Worm (Caenorhabditis elegans) whole organism, dauer: Measurements from ENCODE around the gene ceh-51.

Experiments used
- unc-62 ChIP-seq: sonication (generic microtip); optimal IDR thresholded peaks from 2 replicates; lab custom pipeline; 2017; ENCODE audit warnings: missing biosample characterization, missing genetic modification reagents, missing genetic modification characterization

Gene ceh-51

DNA sequence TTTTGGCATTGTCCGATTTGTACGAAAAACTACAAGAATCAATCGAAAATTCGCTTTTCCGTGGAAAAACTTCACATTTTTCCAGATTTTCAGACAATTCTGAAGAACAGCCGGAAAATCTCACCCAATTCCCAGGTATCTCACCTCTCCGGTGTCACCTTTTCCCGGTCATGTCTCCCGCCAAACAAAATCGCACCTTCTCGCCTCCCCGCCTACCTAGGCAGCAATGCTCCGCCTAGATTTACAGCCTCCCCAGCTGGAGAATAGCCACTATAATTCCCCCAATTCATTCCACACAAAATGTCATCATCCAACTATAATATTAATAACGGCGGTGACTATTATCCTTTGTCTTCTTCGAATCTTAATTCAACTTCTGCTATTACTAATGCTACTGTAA, at the start of gene ceh-51:
Gene ceh-51 (plus strand): TSS at position 301 of the 400 bp plus-strand sequence.
- no peak for TF ChIP-seq unc-62 (GFP tag; lab: Kevin White, UChicago)

DNA sequence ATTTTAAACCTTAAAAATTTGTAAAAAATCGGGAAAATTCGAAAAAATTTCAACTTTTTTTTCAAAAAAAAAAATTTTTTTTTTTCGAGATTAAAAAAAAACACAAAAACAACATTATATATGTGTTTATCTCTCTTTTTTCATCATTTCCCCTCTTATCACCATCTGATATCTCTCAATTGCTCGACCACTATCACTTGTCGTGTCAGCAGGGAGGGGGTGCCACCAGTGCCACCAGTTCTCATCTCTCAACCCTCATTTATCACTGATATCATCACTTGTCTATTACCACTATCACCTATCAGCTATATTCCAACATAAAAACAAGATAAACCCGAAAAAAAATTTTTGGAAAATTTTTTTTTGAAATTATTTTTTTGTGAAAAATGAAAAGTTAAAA, 47.5 kb upstream of the ceh-51 start:
- TF ChIP-seq unc-62 (GFP tag; lab: Kevin White, UChicago): no peak

DNA sequence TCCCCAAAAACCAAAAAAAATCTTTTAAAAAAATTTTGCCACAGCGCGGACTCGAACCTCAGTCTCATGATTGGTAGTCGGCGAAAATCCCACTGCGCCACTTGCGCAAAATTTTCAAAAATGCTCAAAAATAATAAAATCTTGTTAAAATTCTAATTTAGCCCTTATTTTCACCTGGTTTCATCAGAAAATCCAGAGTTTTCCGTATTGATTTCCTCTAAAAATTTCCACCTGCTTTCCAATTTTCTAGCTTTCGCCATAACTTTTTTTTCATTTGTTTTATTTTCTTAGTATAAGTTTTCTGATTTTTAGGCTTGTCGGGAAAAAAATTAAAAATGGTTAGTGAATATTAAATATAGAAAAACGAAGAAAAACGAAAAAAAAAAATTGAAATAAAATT, 46.6 kb upstream of the ceh-51 start:
- no peak for TF ChIP-seq unc-62 (GFP tag; lab: Kevin White, UChicago)

DNA sequence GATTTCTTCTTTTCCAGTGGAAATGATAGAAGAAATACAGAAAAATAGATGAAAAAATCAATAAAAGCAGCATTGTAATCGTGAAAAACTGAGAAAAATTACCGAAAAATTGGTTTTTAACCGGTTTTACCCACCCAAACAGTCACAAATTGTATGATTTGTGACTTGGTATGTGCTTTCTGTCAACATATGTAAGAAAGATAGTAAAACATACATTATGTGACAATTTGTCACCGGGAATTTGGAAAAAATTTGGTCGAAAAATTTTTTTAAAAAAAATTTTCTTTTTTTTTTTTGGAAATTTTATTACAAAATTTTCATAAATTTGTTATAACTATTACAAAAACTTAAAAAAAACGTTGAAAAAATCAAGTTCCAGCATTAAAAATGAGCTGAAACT, 36.8 kb upstream of the ceh-51 start, which contains the start of gene cyp-33D3:
Gene cyp-33D3 (minus strand): TSS at position 101 of the 400 bp plus-strand sequence.
- no peak for TF ChIP-seq unc-62 (GFP tag; lab: Kevin White, UChicago)

DNA sequence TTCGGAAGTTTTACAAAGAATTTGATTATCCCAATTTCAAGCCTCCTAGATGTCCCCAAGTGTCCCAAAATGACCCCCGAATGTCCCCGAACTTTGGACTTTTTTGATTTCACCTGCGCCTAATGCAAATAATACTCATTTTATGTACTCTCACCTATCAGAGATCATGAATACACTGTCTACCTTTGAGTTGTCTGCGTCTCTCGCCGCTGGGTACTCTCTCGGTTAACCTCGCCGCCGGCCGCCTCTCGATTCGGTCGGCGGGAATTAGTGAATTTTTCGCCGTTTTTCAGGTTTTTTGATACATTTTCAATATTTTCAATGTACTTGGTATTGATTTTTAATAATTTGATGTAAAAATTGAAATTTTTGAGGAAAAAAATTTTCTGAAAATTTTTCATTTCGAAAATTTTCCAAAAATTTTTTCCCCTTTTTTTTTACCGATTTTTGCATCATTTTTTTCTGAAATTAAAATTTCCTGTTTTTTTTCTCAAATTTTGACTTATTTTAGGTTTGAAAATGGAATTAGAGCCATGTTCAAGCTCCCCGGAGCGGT, 35.1 kb upstream of the ceh-51 start, which contains the start of gene nhr-65:
Gene nhr-65 (plus strand): TSS at position 506 of the 556 bp plus-strand sequence.
- no peak for TF ChIP-seq unc-62 (GFP tag; lab: Kevin White, UChicago)

DNA sequence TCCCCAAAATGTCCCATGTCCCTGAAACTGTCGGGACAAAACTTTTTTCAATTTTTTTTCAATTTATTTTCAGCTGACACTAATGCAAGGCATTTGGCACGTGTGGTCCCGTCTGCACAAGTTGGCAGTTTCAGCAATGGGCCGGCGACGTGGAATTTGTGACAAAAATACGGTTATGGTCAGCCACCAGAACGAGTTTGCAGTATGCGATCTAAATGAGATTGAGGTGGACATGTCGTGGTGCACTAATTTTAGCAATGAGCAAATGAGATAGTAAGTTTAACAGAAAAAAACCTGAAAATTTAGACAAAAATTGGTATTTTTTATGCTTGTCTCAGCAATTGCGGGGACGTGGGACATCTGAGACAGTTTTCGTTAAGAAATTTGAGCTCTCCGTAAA, 31.5 kb upstream of the ceh-51 start:
- TF ChIP-seq unc-62 (GFP tag; lab: Kevin White, UChicago): no peak

DNA sequence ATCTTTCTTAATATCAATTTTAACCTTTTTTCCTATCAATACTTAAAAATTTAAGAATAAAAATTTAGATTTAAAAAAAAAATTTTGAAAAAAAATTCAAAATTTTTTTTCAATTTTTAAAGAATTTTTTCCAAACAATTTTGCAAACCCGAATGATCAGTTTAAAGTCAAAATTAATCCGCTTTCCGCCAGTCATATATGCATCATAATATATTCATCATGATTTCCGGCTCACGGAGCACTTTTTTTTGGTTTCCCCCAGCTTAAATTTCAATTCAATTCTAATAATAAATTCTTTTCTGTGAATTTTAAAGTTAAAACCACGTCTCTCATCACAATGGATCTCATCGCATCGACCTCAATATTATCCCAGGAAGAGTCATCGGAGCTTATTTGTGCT, 27.5 kb upstream of the ceh-51 start, which contains the start of gene nhr-230:
Gene nhr-230 (plus strand): TSS at position 301 of the 400 bp plus-strand sequence.
- no peak for TF ChIP-seq unc-62 (GFP tag; lab: Kevin White, UChicago)

DNA sequence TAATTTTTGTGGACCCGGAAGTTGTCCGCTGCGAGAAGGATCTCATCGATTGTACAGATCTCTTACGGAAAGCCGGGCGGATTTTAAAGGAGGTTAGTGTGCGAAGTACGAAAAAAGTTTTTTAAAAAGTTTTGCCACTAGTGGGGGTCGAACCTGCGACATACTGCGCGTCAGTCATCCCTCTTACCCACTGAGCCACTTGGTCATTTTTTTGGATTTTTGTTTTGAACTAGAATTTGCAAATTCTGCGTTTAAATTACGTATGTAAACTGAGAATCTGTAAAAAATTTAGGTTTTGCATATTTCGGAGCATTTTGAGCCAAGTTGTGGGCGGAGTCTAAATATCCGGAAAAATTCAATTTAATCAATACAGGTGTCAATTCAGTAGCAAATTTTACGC, 25.4 kb upstream of the ceh-51 start:
- TF ChIP-seq unc-62 (GFP tag; lab: Kevin White, UChicago): no peak

DNA sequence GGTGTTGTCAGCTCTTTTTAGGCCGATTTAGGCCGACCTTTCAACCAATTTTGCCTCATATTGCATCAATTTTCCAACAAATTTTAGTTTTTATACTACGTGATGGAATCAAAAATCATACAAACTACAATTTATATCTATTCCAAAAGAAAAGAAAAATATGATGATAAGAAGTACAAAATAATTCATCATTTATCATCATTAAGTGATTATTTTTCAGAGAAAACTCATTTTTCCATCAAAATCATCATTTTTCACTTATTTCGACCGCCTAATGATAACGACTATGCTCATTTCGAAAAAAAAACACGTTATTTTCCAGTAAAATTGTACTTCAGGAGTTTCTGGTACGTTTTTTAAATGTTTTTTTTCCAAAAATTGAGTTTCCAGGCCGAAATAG, 19.1 kb upstream of the ceh-51 start:
- TF ChIP-seq unc-62 (GFP tag; lab: Kevin White, UChicago): no peak

DNA sequence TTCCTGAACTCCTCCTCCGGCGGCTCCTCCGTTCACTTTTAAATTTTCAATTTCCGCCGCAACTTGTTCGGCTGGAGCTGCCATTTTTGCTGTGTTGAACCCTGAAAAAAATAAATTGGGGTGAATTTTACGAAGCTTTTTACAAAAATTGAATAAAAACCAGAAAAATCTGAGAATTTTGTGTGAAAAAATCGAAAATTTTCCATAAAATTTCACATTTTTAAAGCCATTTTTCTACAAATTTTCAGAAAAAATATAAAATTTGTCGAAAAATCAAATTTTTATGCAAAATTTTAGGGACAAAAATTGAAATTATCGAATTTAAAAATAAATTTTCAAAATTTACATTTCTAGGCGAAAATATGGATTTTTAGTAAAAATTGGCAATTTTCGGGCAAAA, 14.8 kb upstream of the ceh-51 start, which contains the start of gene wars-1:
Gene wars-1 (minus strand): TSS at position 101 of the 400 bp plus-strand sequence.
- TF ChIP-seq unc-62 (GFP tag; lab: Kevin White, UChicago): no peak

DNA sequence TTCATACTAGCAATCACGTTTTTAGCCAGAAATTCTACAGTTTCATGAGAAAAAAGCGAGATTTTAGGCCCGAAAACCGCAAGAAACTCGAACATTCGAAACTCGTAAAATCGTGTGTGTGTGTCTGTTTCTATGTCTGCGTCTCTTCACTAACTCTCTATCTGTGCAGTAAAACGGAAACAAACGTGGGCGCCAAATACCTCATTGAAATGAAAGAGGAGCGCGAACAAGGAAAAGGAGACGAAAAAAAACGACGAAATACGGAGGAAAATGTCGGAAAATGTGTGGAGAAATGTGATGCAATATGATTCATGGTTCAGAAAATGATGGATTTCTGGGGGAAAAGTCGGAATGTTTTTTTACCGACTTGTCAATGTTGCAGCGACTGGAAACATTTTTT, 5.4 kb upstream of the ceh-51 start:
- TF ChIP-seq unc-62 (GFP tag; lab: Kevin White, UChicago): no peak

DNA sequence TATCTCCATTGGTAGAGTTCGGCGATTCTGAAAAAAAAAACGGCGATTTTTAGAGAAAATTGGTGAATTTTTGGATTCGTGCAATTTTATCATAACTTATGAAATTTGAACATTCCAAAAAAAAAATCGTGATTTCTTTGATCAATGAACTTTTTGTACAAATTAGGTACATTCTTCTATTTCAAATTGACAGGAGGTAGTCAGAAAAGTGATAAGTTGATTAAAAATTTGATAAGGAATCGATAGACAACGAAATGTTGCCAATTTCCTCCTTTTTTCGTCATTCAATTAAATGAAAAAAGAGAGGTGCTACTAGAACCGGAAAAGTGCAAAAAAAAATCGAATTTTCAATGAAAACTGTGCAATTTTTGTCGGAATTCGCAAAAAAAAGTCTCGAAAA, 3.0 kb upstream of the ceh-51 start:
- TF ChIP-seq unc-62 (GFP tag; lab: Kevin White, UChicago): no peak

DNA sequence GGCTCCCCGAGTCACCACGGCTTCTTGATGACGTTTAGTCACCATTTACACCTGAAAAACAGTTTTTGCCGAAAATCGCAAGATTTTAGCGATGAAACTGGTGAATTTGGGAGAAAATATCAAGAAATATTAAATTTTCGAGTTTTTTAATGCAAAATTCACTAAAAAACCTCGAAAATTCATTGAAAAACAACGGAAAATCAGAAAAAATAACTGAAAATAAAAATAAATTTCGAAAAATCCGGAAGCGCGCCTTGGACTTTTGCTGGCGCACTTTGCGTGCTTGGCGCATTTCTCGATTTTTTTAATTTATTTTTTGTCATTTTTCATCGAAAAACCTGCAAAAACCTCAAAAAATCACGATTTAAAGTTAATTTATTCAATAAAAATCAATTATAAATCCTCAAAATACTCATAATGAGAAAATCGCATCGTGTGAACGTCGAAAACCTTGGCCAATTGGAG, 21.0 kb downstream of the ceh-51 start, which contains the start of gene emb-4:
Gene emb-4 (minus strand): TSS at position 51 of the 465 bp plus-strand sequence.
- no peak for TF ChIP-seq unc-62 (GFP tag; lab: Kevin White, UChicago)

DNA sequence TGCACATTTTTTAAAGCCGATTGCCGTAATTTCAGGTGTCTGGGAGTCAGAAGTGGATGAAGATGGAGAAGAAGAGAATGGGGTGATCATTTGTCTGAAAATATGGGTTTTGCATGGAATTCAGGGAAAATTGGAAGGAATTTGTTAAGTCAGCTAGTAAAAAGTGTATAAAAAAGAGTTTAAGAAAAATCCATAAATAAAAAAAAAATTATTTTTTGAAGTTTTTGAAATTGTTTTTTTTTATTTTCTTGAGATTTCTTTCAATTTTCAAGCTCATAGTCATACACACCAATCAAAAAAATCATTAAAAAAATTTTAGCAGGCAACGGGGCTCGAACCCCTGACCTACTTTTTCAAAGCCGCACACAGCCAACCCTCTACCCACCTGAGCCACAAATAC, 26.5 kb downstream of the ceh-51 start, which contains the start of gene nhr-243:
Gene nhr-243 (minus strand): TSS at position 101 of the 400 bp plus-strand sequence.
- no peak for TF ChIP-seq unc-62 (GFP tag; lab: Kevin White, UChicago)

DNA sequence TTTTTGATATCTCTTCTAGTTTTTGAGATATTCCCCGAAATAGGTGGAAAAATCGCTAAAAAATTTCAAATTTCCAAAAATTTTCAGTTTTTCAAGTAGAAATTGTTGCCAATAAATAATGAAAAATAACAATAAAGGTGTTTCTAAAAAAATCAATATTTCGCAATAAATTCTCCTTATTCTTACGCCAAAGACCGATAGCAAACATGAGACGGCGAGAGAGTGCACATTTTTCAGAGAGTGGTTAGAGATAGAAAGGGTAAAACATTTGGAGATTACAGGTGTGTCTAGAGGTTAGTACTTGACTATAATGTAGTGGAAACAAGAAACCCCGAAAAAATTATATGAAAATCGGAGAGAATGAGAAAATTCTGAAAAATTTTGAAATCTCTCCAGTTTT, 27.6 kb downstream of the ceh-51 start:
- no peak for TF ChIP-seq unc-62 (GFP tag; lab: Kevin White, UChicago)

DNA sequence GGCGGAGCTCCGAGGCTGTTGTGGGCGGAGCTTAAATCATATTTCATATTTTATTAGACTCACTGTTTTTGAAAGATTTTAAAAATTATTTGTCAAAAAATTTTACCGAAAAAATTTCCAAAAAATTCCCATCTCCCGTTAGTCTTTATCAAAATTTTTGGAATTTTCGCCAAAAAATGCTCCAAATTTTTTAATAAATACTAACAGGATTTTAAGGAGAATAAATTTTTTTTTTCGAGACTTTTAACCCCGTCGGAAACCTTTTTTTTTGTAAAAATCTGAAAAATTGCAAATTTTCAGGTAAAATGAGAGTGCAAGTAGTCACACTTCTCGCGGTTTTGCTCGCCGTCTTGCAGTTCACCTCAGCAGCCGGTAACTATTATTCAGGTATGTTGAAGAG, 29.5 kb downstream of the ceh-51 start, which contains the start of gene mihp-2:
Gene mihp-2 (plus strand): TSS at position 301 of the 400 bp plus-strand sequence.
- no peak for TF ChIP-seq unc-62 (GFP tag; lab: Kevin White, UChicago)

DNA sequence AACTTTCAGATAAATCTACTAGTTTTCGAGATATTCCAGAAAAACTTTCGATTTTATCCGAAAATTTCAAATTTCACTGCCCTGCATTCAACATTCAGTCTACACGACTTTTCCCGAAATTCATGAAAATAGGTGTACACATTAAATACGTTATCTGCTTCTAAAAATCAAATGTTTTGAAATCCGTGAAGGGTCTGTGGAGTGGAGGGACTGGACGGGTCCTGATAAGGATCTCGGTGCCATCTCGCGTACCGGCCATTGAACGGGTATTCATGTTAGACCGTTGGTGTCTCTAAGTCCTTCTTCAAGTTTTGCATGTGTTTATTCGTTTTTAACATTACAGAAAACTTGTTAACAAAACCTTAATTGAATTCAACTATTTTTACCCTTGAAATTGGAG, 33.6 kb downstream of the ceh-51 start:
- TF ChIP-seq unc-62 (GFP tag; lab: Kevin White, UChicago): no peak
